Fruit fly (Drosophila melanogaster): ENCODE measurements around the gene CG7382.

The CG7382 gene

DNA sequence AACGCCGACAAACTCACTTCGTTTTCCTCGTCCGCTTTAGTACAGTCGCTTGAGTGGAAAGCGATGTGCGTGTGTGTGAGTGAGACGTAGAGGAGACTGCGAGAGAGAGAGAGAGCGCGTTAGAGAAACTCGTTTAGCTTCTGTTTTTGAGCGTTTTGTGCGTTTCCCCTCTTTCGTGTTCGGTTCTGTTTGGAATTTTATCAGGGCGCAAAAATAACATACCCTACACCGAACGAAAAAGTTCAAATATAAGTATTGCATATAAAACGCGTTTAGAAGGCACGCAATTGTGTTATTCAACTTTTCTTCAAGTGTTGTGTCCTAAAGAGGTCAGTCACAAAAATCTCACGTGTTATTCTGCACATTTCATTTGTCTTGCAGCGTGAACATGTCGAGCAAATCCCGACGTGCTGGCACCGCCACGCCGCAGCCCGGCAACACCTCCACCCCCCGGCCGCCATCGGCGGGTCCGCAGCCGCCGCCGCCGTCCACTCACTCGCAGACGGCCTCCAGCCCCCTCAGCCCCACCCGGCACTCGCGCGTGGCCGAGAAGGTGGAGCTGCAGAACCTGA is 23.3 kb upstream of the CG7382 start (continued):
- TF ChIP-seq fd85E (GFP tag; optimal IDR thresholded peaks at IDR 0.05) (no peak), CG34406 (GFP tag; optimal IDR thresholded peaks at IDR 0.05) (no peak), cyc (GFP tag; optimal IDR thresholded peaks at IDR 0.05) (peak; percentile 33), Eip75B (GFP tag; optimal IDR thresholded peaks at IDR 0.05) (peak; percentile 51), Gug (GFP tag; IDR thresholded peaks at IDR 0.05) (peak; percentile 34; the same call in 1 of the 2 replicates), CG3919 (GFP tag; optimal IDR thresholded peaks at IDR 0.05) (no peak), Eip93F (GFP tag; optimal IDR thresholded peaks at IDR 0.05) (no peak), CG8119 (GFP tag; IDR thresholded peaks at IDR 0.05) (peak; percentile 64; the same call in 2 of the 3 replicates), CG6163 (GFP tag; IDR thresholded peaks at IDR 0.05) (peak; percentile 55; the same call in 1 of the 3 replicates), OdsH (GFP tag; optimal IDR thresholded peaks at IDR 0.05) (no peak), spab (GFP tag; optimal IDR thresholded peaks at IDR 0.05) (no peak), esn (GFP tag; optimal IDR thresholded peaks at IDR 0.05) (peak; percentile 24), lz (GFP tag; optimal IDR thresholded peaks at IDR 0.05) (peak; percentile 28), dsx (GFP tag; optimal IDR thresholded peaks at IDR 0.05; ENCODE audit: poor library complexity, severe bottlenecking) (no peak), Smox (GFP tag; optimal IDR thresholded peaks at IDR 0.05) (peak; percentile 27), CG6854 (GFP tag; optimal IDR thresholded peaks at IDR 0.05) (no peak), CG10669 (GFP tag; optimal IDR thresholded peaks at IDR 0.05) (no peak), ss (GFP tag; optimal IDR thresholded peaks at IDR 0.05) (peak in 1 of 2 experiments; percentile 43), CG15336 (GFP tag; IDR thresholded peaks at IDR 0.05) (peak; percentile 65), fd59A (GFP tag; optimal IDR thresholded peaks at IDR 0.05) (no peak), dac (GFP tag; optimal IDR thresholded peaks at IDR 0.05) (peak; percentile 17), Ets21C (GFP tag; optimal IDR thresholded peaks at IDR 0.05) (no peak), acj6 (GFP tag; optimal IDR thresholded peaks at IDR 0.05) (no peak), eg (GFP tag; IDR thresholded peaks at IDR 0.05) (peak; percentile 76), CG1621 (tag; optimal IDR thresholded peaks at IDR 0.05) (no peak), CG3032 (tag; optimal IDR thresholded peaks at IDR 0.05) (peak; percentile 2), Ets96B (tag; optimal IDR thresholded peaks at IDR 0.05) (peak; percentile 11), CG7368 (GFP tag; optimal IDR thresholded peaks at IDR 0.05) (no peak), net (GFP tag; optimal IDR thresholded peaks at IDR 0.05) (no peak), CG9139 (GFP tag; optimal IDR thresholded peaks at IDR 0.05) (no peak), CG11762 (GFP tag; optimal IDR thresholded peaks at IDR 0.05; ENCODE audit: insufficient read depth) (peak; percentile 8), CG6792 (GFP tag; optimal IDR thresholded peaks at IDR 0.05) (peak; percentile 21), CG16779 (tag; optimal IDR thresholded peaks at IDR 0.05) (no peak), Sox14 (GFP tag; optimal IDR thresholded peaks at IDR 0.05) (no peak), CG6276 (GFP tag; optimal IDR thresholded peaks at IDR 0.05) (no peak), pdm3 (GFP tag; optimal IDR thresholded peaks at IDR 0.05) (peak; percentile 29)

DNA sequence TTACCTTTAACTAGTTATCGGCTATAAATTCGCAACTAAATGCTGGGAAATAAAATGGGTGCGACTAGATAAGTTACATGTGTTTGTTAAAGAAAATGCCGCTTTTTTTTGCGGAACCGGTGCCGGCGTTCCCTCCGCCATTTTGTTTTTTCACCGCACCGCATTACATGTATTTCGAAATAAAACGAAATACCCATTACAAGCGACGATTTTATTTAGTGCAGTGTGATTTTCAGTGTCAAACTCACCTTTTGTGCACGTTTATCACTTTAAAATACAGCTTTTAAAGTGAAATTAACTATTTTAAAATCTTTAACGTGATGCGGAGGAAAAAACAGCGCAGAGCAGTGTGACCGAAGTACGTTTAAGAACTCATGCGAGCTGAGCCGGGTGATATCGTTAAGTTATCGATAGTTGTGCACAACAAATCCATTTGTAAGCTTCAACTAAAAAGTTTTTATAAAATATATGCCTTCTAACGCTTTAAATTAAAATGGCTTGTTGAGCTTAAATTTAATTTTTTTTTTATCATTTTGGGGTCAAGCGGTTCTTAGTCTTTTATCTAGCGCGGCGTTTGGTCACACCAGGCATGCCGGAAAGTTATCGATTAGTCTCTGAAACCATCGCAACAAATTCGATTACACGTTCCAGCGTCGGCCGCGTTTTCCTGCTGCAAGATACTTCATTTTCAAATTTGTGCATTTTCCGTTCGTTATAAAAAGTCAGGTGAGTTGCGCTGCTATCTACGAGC is 22.4 kb upstream of the CG7382 start, which contains the start of the genes Hel25E and Lam:
Gene Hel25E, minus strand, starts transcription at position 380 of the 751 bp plus-strand sequence.
Gene Lam, plus strand, starts transcription at position 546 of the 751 bp plus-strand sequence.
- TF ChIP-seq CG3032 (tag; optimal IDR thresholded peaks at IDR 0.05), result peak; percentile 10
- no peak for TF ChIP-seq ss (GFP tag; optimal IDR thresholded peaks at IDR 0.05)
- TF ChIP-seq CG15336 (GFP tag; IDR thresholded peaks at IDR 0.05), result 0 out of 2 replicates have a peak, but pooled peaks have one; percentile 9

DNA sequence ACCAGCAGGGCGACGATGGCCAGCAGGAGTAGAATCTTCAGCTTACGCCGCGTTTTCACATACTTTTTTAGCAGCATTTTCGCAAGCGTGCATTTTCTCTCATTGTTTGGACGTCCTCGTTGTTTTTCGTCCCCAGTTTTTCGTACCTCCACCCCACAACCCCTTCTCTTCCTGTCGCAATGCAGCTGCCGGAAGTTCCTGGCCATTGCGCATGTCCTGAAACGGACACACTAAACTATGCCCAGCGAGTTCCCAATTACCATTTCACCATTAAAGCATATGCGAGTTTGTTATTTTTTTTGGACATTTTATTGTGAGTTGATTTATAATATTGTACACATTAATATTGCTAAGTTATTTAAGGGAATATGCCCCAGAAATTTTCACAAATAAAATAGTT is 19.3 kb upstream of the CG7382 start, which contains the start of gene CG14015:
Gene CG14015, minus strand, starts transcription at position 163 of the 400 bp plus-strand sequence.
- no peak for TF ChIP-seq CG15336 (GFP tag; IDR thresholded peaks at IDR 0.05)
